Fruit fly (Drosophila melanogaster) ovary, adult (tissue): ENCODE measurements around the gene CG5687.

Experiments used
- CG17801 ChIP-seq: fragments of 200-800 bp; optimal IDR thresholded peaks from 2 replicates; lab custom pipeline; 2019; ENCODE audit warnings: missing biosample characterization, mild to moderate bottlenecking, missing genetic modification characterization, moderate library complexity; ENCODE audit not compliant: partially characterized antibody

Gene CG5687

dm6 chr3L:1886125-1886544, 52.8 kb downstream of the CG5687 start:
- peak; percentile 81 for TF ChIP-seq CG17801 (GFP tag; lab: Kevin White, UChicago)

dm6 chr3L:1885436-1885835, 53.5 kb downstream of the CG5687 start, which contains the start of gene Tmhs:
Tmhs (plus strand) TSS chr3L:1885657.
- no peak for TF ChIP-seq CG17801 (GFP tag; lab: Kevin White, UChicago)

dm6 chr3L:1884652-1885051, 54.3 kb downstream of the CG5687 start, which contains the start of gene Aprt:
Aprt (minus strand) TSS chr3L:1885019.
- peak; percentile 44 for TF ChIP-seq CG17801 (GFP tag; lab: Kevin White, UChicago)
